Worm (Caenorhabditis elegans) whole organism, L3 larva: ENCODE data around the gene F08H9.3.

Experiments
- R02D3.7 ChIP-seq: fragments of 150-350 bp; optimal IDR thresholded peaks from 2 replicates; lab custom pipeline; 2014; ENCODE audit warnings: missing biosample characterization, missing genetic modification characterization
- ZK546.5 ChIP-seq: sonication (generic microtip); optimal IDR thresholded peaks from 2 replicates; lab custom pipeline; 2017; ENCODE audit warnings: missing biosample characterization, missing genetic modification characterization
- aly-2 ChIP-seq: fragments of 150-350 bp; optimal IDR thresholded peaks from 2 replicates; lab custom pipeline; 2014; ENCODE audit warnings: missing biosample characterization, missing genetic modification characterization
- ama-1 ChIP-seq: fragments of 150-350 bp; optimal IDR thresholded peaks from 2 replicates; lab custom pipeline; 2018
- ceh-16 ChIP-seq: sonication (generic microtip); optimal IDR thresholded peaks from 2 replicates; lab custom pipeline; 2017; ENCODE audit warnings: missing biosample characterization, missing genetic modification characterization
- ceh-28 ChIP-seq: fragments of 150-350 bp; optimal IDR thresholded peaks from 2 replicates; lab custom pipeline; 2014; ENCODE audit warnings: missing biosample characterization, missing genetic modification reagents, missing genetic modification characterization
- ceh-9 ChIP-seq: sonication (generic microtip); optimal IDR thresholded peaks from 2 replicates; lab custom pipeline; 2018; ENCODE audit warnings: missing biosample characterization, missing genetic modification characterization
- daf-12 ChIP-seq: fragments of 150-350 bp; optimal IDR thresholded peaks from 2 replicates; lab custom pipeline; 2014; ENCODE audit warnings: missing biosample characterization, missing genetic modification reagents, missing genetic modification characterization
- egl-27 ChIP-seq: sonication (generic microtip); optimal IDR thresholded peaks from 4 replicates; lab custom pipeline; 2017; ENCODE audit warnings: missing biosample characterization, missing genetic modification reagents, missing genetic modification characterization
- egl-5 ChIP-seq: fragments of 150-350 bp; optimal IDR thresholded peaks from 2 replicates; lab custom pipeline; 2017; ENCODE audit warnings: missing biosample characterization, missing genetic modification reagents, missing genetic modification characterization, inconsistent platforms
- elt-1 ChIP-seq: fragments of 150-350 bp; optimal IDR thresholded peaks from 2 replicates; lab custom pipeline; 2014; ENCODE audit warnings: missing biosample characterization, missing genetic modification characterization
- elt-2 ChIP-seq: sonication (generic microtip); optimal IDR thresholded peaks from 2 replicates; lab custom pipeline; 2016; ENCODE audit warnings: missing genetic modification reagents, mild to moderate bottlenecking, missing genetic modification characterization, missing compliant biosample characterization
- elt-3 ChIP-seq, 3 experiments: fragments of 150-350 bp in 1 of 3; sonication (generic microtip) in 2 of 3; optimal IDR thresholded peaks; 2 replicates in 2 of 3; 4 replicates in 1 of 3; lab custom pipeline; 2014 to 2017; ENCODE audit warnings: missing biosample characterization in 3 of 3, missing genetic modification characterization in 3 of 3
- fkh-2 ChIP-seq: fragments of 150-350 bp; optimal IDR thresholded peaks from 2 replicates; lab custom pipeline; 2014; ENCODE audit warnings: missing biosample characterization, missing genetic modification reagents, missing genetic modification characterization
- hmg-11 ChIP-seq: sonication (generic microtip); optimal IDR thresholded peaks from 2 replicates; lab custom pipeline; 2016; ENCODE audit warnings: missing genetic modification characterization, missing compliant biosample characterization
- lin-15B ChIP-seq: fragments of 150-350 bp; optimal IDR thresholded peaks from 2 replicates; lab custom pipeline; 2014; ENCODE audit warnings: missing biosample characterization, missing genetic modification characterization
- lsy-12 ChIP-seq: sonication (generic microtip); optimal IDR thresholded peaks from 2 replicates; lab custom pipeline; 2016; ENCODE audit warnings: mild to moderate bottlenecking, missing genetic modification characterization, missing compliant biosample characterization
- mdl-1 ChIP-seq: fragments of 150-350 bp; optimal IDR thresholded peaks from 2 replicates; lab custom pipeline; 2014; ENCODE audit warnings: missing biosample characterization, missing genetic modification characterization
- mml-1 ChIP-seq: fragments of 150-350 bp; sonication (generic microtip); optimal IDR thresholded peaks from 3 replicates; lab custom pipeline; 2014; ENCODE audit warnings: missing biosample characterization, missing genetic modification characterization
- nfya-1 ChIP-seq: sonication (generic microtip); optimal IDR thresholded peaks from 2 replicates; lab custom pipeline; 2017; ENCODE audit warnings: missing genetic modification characterization, mild to moderate bottlenecking, missing compliant biosample characterization, antibody characterized with exemption, moderate library complexity; ENCODE audit not compliant: insufficient read depth
- nhr-11 ChIP-seq: fragments of 150-350 bp; optimal IDR thresholded peaks from 2 replicates; lab custom pipeline; 2014; ENCODE audit warnings: missing biosample characterization, missing genetic modification characterization
- nhr-12 ChIP-seq: fragments of 150-350 bp; optimal IDR thresholded peaks from 2 replicates; lab custom pipeline; 2014; ENCODE audit warnings: missing biosample characterization, missing genetic modification characterization
- nhr-237 ChIP-seq: fragments of 150-350 bp; optimal IDR thresholded peaks from 2 replicates; lab custom pipeline; 2014; ENCODE audit warnings: missing biosample characterization, missing genetic modification characterization
- nhr-25 ChIP-seq: sonication (generic microtip); optimal IDR thresholded peaks from 2 replicates; lab custom pipeline; 2017; ENCODE audit warnings: missing biosample characterization, missing genetic modification characterization
- nhr-28 ChIP-seq: fragments of 150-350 bp; optimal IDR thresholded peaks from 2 replicates; lab custom pipeline; 2014; ENCODE audit warnings: missing biosample characterization, missing genetic modification characterization
- nhr-43 ChIP-seq: sonication (generic microtip); optimal IDR thresholded peaks from 2 replicates; lab custom pipeline; 2016; ENCODE audit warnings: mild to moderate bottlenecking, missing genetic modification characterization, missing compliant biosample characterization; ENCODE audit not compliant: poor library complexity, severe bottlenecking
- nhr-76 ChIP-seq: fragments of 150-350 bp; sonication (generic microtip); optimal IDR thresholded peaks from 5 replicates; lab custom pipeline; 2014; ENCODE audit warnings: missing biosample characterization, missing genetic modification characterization
- nhr-77 ChIP-seq: fragments of 150-350 bp; optimal IDR thresholded peaks from 2 replicates; lab custom pipeline; 2014; ENCODE audit warnings: missing biosample characterization, missing genetic modification characterization
- skn-1 ChIP-seq: fragments of 150-350 bp; optimal IDR thresholded peaks from 2 replicates; lab custom pipeline; 2014; ENCODE audit warnings: missing biosample characterization, missing genetic modification characterization
- tbx-2 ChIP-seq: sonication (generic microtip); optimal IDR thresholded peaks from 2 replicates; lab custom pipeline; 2016; ENCODE audit warnings: mild to moderate bottlenecking, missing genetic modification characterization, missing compliant biosample characterization
- unc-62 ChIP-seq: fragments of 150-350 bp; sonication (generic microtip); optimal IDR thresholded peaks from 4 replicates; lab custom pipeline; 2014; ENCODE audit warnings: missing biosample characterization, missing genetic modification reagents, missing genetic modification characterization
- zag-1 ChIP-seq: fragments of 150-350 bp; optimal IDR thresholded peaks from 2 replicates; lab custom pipeline; 2014; ENCODE audit warnings: missing biosample characterization, missing genetic modification characterization
- ztf-11 ChIP-seq: fragments of 150-350 bp; optimal IDR thresholded peaks from 2 replicates; lab custom pipeline; 2014; ENCODE audit warnings: missing biosample characterization, missing genetic modification characterization
- ztf-4 ChIP-seq: fragments of 150-350 bp; optimal IDR thresholded peaks from 2 replicates; lab custom pipeline; 2014; ENCODE audit warnings: missing biosample characterization, missing genetic modification characterization

Gene F08H9.3

DNA sequence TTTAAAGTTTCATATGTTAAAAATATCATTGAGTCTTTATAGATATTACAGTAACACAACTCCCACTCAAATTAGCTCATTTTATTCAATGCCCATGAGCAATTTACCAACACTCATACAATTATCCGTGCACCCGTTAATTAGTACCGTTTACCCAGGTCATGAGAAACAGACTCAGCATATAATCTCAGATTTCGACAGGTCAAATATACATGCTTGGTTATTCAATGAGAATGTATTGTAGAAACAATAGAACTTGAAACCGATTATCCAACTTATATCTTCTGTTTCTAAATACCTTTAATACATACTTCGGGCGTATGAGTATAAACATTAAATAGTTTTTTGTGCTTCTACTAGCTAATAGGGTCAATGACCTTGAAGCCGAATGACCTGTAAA, 26.9 kb downstream of the F08H9.3 start:
- TF ChIP-seq lin-15B: no peak
- TF ChIP-seq ZK546.5 (tag; lab: Kevin White, UChicago): no peak
- TF ChIP-seq ama-1 (lab: Kevin White, UChicago): no peak
- TF ChIP-seq mdl-1 (tag; lab: Kevin White, UChicago): no peak
- no peak for TF ChIP-seq elt-2 (tag; lab: Kevin White, UChicago)
- no peak for TF ChIP-seq ceh-9
- no peak for TF ChIP-seq egl-27
- TF ChIP-seq, all 47 proteins: peak for 0

DNA sequence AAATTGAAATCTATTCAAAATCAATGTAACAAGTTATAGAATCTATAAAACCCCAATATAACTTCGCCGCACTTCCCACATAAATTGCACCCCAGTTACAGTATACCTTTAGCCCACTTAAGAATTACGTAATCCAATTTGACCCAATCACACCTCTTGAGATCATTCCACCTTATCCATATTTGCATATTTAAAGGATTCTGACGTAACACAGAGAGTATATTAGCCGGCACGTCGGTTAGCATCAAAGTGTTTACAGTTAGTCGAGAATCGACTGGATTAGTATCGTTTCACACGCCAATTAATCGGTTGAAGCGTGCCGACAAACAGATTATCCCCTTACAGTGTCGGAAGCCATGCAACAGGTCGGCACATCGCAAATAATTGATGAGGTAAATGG, 29.6 kb downstream of the F08H9.3 start:
- TF ChIP-seq egl-5 (tag; lab: Kevin White, UChicago) (no peak), R02D3.7 (tag; lab: Kevin White, UChicago) (no peak), nhr-12 (tag; lab: Kevin White, UChicago) (no peak), elt-1 (tag; lab: Kevin White, UChicago) (no peak), skn-1 (tag; lab: Kevin White, UChicago) (no peak), mml-1 (no peak), hmg-11 (tag; lab: Kevin White, UChicago) (no peak), ceh-16 (tag; lab: Kevin White, UChicago) (no peak), elt-2 (tag; lab: Kevin White, UChicago) (no peak), lsy-12 (tag; lab: Kevin White, UChicago) (no peak), nhr-25 (tag; lab: Kevin White, UChicago) (no peak), ZK546.5 (tag; lab: Kevin White, UChicago) (no peak), zag-1 (tag; lab: Kevin White, UChicago) (no peak), nhr-11 (tag; lab: Kevin White, UChicago) (no peak), ama-1 (lab: Kevin White, UChicago) (no peak), nhr-76 (tag; lab: Kevin White, UChicago) (no peak), ceh-28 (no peak), egl-27 (no peak), fkh-2 (tag; lab: Kevin White, UChicago) (no peak), ztf-11 (tag; lab: Kevin White, UChicago) (no peak)

DNA sequence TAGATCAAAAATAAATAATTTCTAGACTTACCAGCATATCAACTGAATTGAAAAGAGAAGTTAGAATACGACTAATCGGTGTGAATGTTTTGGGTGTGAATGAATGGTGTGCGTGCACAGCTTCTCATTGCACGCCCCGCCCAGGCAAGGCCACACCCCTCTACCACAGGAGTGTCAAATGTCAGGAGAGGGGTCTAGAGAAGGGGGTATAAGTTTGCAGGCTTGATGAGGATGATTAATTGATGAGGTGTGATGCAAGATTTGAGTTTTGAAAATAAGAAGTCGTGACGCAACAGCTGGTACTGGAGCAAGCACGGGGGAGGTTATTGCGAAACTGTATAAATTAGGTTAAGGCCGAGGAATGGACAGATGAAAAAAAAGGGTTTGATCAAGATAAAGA, 30.9 kb downstream of the F08H9.3 start, which contains the start of gene egl-1:
Gene egl-1 (minus strand): TSS at position 101 of the 400 bp plus-strand sequence.
- TF ChIP-seq daf-12 (tag; lab: Kevin White, UChicago) (no peak), ztf-4 (tag; lab: Kevin White, UChicago) (no peak), nhr-25 (tag; lab: Kevin White, UChicago) (no peak), elt-2 (tag; lab: Kevin White, UChicago) (no peak)

DNA sequence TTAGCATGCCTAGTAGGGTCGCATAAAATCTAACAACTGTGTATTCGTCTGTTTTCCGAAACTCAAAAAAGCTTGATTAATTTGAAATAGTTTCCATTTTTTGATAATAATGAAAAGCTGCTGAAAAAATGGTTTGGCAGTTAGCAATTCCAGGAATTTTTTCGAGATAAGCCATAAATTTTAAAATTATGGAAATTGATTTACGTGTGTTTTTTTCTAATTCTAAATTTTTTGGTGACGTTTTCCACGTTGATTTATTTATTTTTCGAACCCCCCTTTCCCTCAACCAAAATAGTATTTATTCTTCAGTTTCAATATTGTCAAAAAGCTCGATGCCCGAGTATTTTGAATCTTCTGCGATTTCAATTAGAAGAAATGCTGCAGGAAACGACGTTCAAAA, 34.3 kb downstream of the F08H9.3 start, which contains the start of gene F23B12.1:
Gene F23B12.1 (plus strand): TSS at position 301 of the 400 bp plus-strand sequence.
- no peak for TF ChIP-seq daf-12 (tag; lab: Kevin White, UChicago)
- TF ChIP-seq zag-1 (tag; lab: Kevin White, UChicago): no peak
- no peak for TF ChIP-seq unc-62 (GFP tag; lab: Kevin White, UChicago)

DNA sequence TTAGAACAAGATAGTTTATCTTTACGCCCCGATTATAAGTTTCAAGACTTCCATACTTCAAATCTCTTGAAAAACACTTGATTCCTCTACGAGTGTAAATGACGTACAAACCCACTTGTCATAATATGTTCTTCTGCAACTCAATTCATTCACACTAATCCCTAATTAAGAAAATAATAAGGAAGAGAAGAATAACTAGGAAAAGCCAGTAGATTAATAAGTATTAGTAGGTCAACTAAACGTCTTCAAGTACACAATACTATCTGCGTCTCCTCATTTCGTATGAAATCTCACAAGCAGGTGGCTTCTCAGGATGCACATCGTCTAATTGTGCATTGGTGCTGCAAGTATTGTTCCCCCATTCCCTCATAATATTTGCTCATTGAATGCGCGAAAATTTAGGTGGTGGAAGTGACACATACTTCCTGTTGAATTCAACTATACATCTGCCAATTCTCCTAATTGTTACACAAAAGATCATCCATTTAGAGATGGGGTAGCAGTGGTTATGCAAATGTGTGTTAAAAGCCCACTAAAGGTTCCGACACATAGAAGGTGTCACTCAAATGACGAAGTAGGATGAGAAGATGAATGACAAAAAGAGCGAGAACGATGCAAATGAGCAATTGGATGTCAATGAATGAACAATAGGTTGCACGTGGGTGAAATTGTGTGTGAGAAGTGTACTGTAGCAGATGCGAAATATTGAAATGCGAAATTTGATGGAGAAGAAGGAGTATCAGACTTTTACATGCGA, 35.9 kb downstream of the F08H9.3 start:
- TF ChIP-seq nhr-25 (tag; lab: Kevin White, UChicago): no peak
- no peak for TF ChIP-seq elt-1 (tag; lab: Kevin White, UChicago)
- TF ChIP-seq nhr-237 (tag; lab: Kevin White, UChicago): no peak
- no peak for TF ChIP-seq ztf-11 (tag; lab: Kevin White, UChicago)
- no peak for TF ChIP-seq skn-1 (tag; lab: Kevin White, UChicago)
- no peak for TF ChIP-seq ceh-9
- no peak for TF ChIP-seq ztf-4 (tag; lab: Kevin White, UChicago)

DNA sequence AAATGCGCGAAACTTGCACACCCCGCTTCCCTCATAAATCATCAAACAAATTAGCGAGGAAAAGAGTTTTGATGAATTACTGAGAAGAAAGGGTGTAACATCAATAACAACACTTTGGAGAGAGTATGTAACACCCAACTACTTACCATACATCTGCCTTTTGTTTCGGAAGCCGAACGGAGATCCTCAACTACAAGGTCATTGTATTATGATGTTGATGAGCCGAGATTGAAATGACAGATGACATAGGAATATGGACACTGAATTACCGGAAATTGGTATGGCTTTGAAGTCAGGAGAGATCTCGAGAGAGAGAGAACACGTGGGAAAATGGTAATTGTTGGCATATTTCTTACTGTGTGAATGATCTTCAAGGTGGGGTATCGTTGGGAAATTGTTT, 37.1 kb downstream of the F08H9.3 start:
- TF ChIP-seq ZK546.5 (tag; lab: Kevin White, UChicago) (no peak), lin-15B (no peak), zag-1 (tag; lab: Kevin White, UChicago) (no peak), ama-1 (lab: Kevin White, UChicago) (no peak), elt-3 (tag; optimal IDR thresholded peaks at IDR 0.05; lab: Kevin White, UChicago) (no peak), nhr-43 (tag; lab: Kevin White, UChicago) (no peak), mdl-1 (tag; lab: Kevin White, UChicago) (no peak), skn-1 (tag; lab: Kevin White, UChicago) (no peak), mml-1 (no peak), nhr-77 (no peak), nfya-1 (tag; lab: Kevin White, UChicago) (no peak), tbx-2 (tag; lab: Kevin White, UChicago) (no peak), nhr-28 (tag; lab: Kevin White, UChicago) (no peak), elt-1 (tag; lab: Kevin White, UChicago) (no peak), aly-2 (tag; lab: Kevin White, UChicago) (no peak)
- TF ChIP-seq, all 47 proteins: peak for 0
